Fruit fly (Drosophila melanogaster) whole organism, adult: Measurements from ENCODE around the gene 2mit.

ENCODE experiments used
- CG33017 ChIP-seq: fragments of 200-800 bp; sonication (Bioruptor generic); optimal IDR thresholded peaks from 2 replicates; lab custom pipeline; 2018; ENCODE audit warnings: missing biosample characterization, mild to moderate bottlenecking, missing genetic modification characterization, moderate library complexity
- Crg-1 ChIP-seq: fragments of 200-800 bp; sonication (Bioruptor generic); optimal IDR thresholded peaks from 2 replicates; lab custom pipeline; 2016; ENCODE audit warnings: missing biosample characterization, missing genetic modification characterization
- bab1 ChIP-seq: fragments of 200-800 bp; sonication (Bioruptor generic); optimal IDR thresholded peaks from 3 replicates; lab custom pipeline; 2019; ENCODE audit warnings: missing biosample characterization, mild to moderate bottlenecking, missing genetic modification characterization, moderate library complexity
- kay ChIP-seq: fragments of 200-800 bp; sonication (Bioruptor generic); peaks from one replicate; lab custom pipeline; 2016; ENCODE audit warnings: missing biosample characterization, missing genetic modification characterization, borderline replicate concordance
- ovo ChIP-seq: fragments of 200-800 bp; sonication (Bioruptor generic); optimal IDR thresholded peaks from 2 replicates; lab custom pipeline; 2016; ENCODE audit warnings: missing biosample characterization, missing genetic modification characterization

DNA sequence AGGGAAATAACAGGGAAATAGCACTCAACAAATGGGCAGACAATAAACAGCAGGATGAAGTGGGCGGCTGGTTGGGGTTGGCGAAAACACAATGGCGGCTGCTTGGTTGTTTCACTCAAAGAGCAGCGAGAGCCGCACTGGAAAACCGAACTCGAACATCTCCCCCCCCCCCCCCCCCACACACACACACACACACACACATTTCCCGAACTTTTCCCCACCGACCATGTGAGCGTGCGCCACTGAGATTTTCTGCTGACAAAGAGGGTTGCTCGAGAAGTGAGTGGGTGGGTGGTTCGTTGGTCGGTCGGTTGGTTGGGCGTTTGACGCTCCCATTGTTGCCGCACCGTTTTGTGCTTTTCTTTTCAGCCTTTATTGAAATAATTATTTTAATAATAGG lies 82.3 kb downstream of the 2mit start:
- TF ChIP-seq kay (GFP tag; lab: Kevin White, UChicago) (no peak), Crg-1 (GFP tag; lab: Kevin White, UChicago) (no peak), CG33017 (tag; lab: Kevin White, UChicago) (no peak), ovo (no peak), bab1 (GFP tag; lab: Kevin White, UChicago) (no peak)
